Fruit fly (Drosophila melanogaster) whole organism, prepupa: ENCODE results near the gene Jon25Bi.

Experiments
- Blimp-1 ChIP-seq: fragments of 200-800 bp; sonication (Bioruptor generic); optimal IDR thresholded peaks from 3 replicates; lab custom pipeline; 2017; ENCODE audit warnings: missing biosample characterization, missing genetic modification characterization, mild to moderate bottlenecking, moderate library complexity, missing genetic modification reagents
- CG10631 ChIP-seq: fragments of 200-800 bp; sonication (Bioruptor generic); optimal IDR thresholded peaks from 2 replicates; lab custom pipeline; 2016; ENCODE audit warnings: missing biosample characterization, missing genetic modification characterization
- CG10669 ChIP-seq: fragments of 200-800 bp; sonication (Bioruptor generic); optimal IDR thresholded peaks from 3 replicates; lab custom pipeline; 2018; ENCODE audit warnings: missing biosample characterization, mild to moderate bottlenecking, missing genetic modification characterization, moderate library complexity
- CG11294 ChIP-seq: fragments of 200-800 bp; sonication (Bioruptor generic); IDR thresholded peaks from 2 replicates; pipeline ENCODE4 v1.3.6; 2022; ENCODE audit warnings: missing biosample characterization, missing genetic modification characterization
- CG11902 ChIP-seq: fragments of 200-800 bp; sonication (Bioruptor generic); optimal IDR thresholded peaks from 3 replicates; lab custom pipeline; 2016; ENCODE audit warnings: missing biosample characterization, missing genetic modification characterization
- CG1621 ChIP-seq: fragments of 200-800 bp; sonication (Bioruptor generic); optimal IDR thresholded peaks from 3 replicates; lab custom pipeline; 2018; ENCODE audit warnings: missing biosample characterization, mild to moderate bottlenecking, missing genetic modification characterization
- CG16779 ChIP-seq: fragments of 200-800 bp; sonication (Bioruptor generic); optimal IDR thresholded peaks from 3 replicates; lab custom pipeline; 2017; ENCODE audit warnings: missing biosample characterization, mild to moderate bottlenecking, missing genetic modification characterization
- CG3032 ChIP-seq: fragments of 200-800 bp; optimal IDR thresholded peaks from 2 replicates; lab custom pipeline; 2019; ENCODE audit warnings: missing biosample characterization, mild to moderate bottlenecking, missing genetic modification characterization, moderate library complexity
- CG31627 ChIP-seq: fragments of 200-800 bp; sonication (Bioruptor generic); optimal IDR thresholded peaks from 3 replicates; lab custom pipeline; 2016; ENCODE audit warnings: missing biosample characterization, missing genetic modification characterization
- CG3919 ChIP-seq: fragments of 200-800 bp; sonication (Bioruptor generic); optimal IDR thresholded peaks from 3 replicates; lab custom pipeline; 2016; ENCODE audit warnings: missing biosample characterization, missing genetic modification characterization
- CG4318 ChIP-seq: fragments of 200-800 bp; sonication (Bioruptor generic); optimal IDR thresholded peaks from 3 replicates; lab custom pipeline; 2017; ENCODE audit warnings: missing biosample characterization, mild to moderate bottlenecking, missing genetic modification characterization
- CG6163 ChIP-seq: fragments of 200-800 bp; sonication (Bioruptor generic); IDR thresholded peaks from 3 replicates; pipeline ENCODE4 v1.3.6; 2022; ENCODE audit warnings: missing biosample characterization, missing genetic modification characterization
- CG6276 ChIP-seq: fragments of 200-800 bp; sonication (Bioruptor generic); optimal IDR thresholded peaks from 2 replicates; lab custom pipeline; 2017; ENCODE audit warnings: missing biosample characterization, mild to moderate bottlenecking, missing genetic modification characterization
- CG6808 ChIP-seq: fragments of 200-800 bp; sonication (Bioruptor generic); optimal IDR thresholded peaks from 3 replicates; lab custom pipeline; 2017; ENCODE audit warnings: missing biosample characterization, missing genetic modification characterization, mild to moderate bottlenecking, moderate library complexity, missing genetic modification reagents
- CG6854 ChIP-seq: fragments of 200-800 bp; sonication (Bioruptor generic); optimal IDR thresholded peaks from 2 replicates; lab custom pipeline; 2017; ENCODE audit warnings: missing biosample characterization, mild to moderate bottlenecking, missing genetic modification characterization
- CG8319 ChIP-seq: fragments of 200-800 bp; sonication (Bioruptor generic); optimal IDR thresholded peaks from 3 replicates; lab custom pipeline; 2016; ENCODE audit warnings: missing biosample characterization, missing genetic modification characterization
- CG8632 ChIP-seq: fragments of 200-800 bp; sonication (Bioruptor generic); optimal IDR thresholded peaks from 3 replicates; lab custom pipeline; 2016; ENCODE audit warnings: missing biosample characterization, missing genetic modification characterization
- CG9139 ChIP-seq: fragments of 200-800 bp; sonication (Bioruptor generic); optimal IDR thresholded peaks from 3 replicates; lab custom pipeline; 2017; ENCODE audit warnings: missing biosample characterization, mild to moderate bottlenecking, missing genetic modification characterization
- Eip75B ChIP-seq: fragments of 200-800 bp; sonication (Bioruptor generic); optimal IDR thresholded peaks from 3 replicates; lab custom pipeline; 2016; ENCODE audit warnings: missing biosample characterization, missing genetic modification characterization
- Eip93F ChIP-seq: fragments of 200-800 bp; sonication (Bioruptor generic); optimal IDR thresholded peaks from 2 replicates; lab custom pipeline; 2016; ENCODE audit warnings: missing biosample characterization, mild to moderate bottlenecking, missing genetic modification characterization
- Ets96B ChIP-seq: fragments of 200-800 bp; optimal IDR thresholded peaks from 2 replicates; lab custom pipeline; 2019; ENCODE audit warnings: missing biosample characterization, mild to moderate bottlenecking, missing genetic modification characterization, moderate library complexity
- Hr39 ChIP-seq: fragments of 200-800 bp; sonication (Bioruptor generic); optimal IDR thresholded peaks from 2 replicates; lab custom pipeline; 2016; ENCODE audit warnings: missing biosample characterization, missing genetic modification characterization
- Lpt ChIP-seq: fragments of 200-800 bp; sonication (Bioruptor generic); optimal IDR thresholded peaks from 3 replicates; lab custom pipeline; 2016; ENCODE audit warnings: missing biosample characterization, missing genetic modification characterization
- Met ChIP-seq: fragments of 200-800 bp; sonication (Bioruptor generic); optimal IDR thresholded peaks from 3 replicates; lab custom pipeline; 2016; ENCODE audit warnings: missing biosample characterization, missing genetic modification characterization
- Smox ChIP-seq: fragments of 200-800 bp; sonication (Bioruptor generic); optimal IDR thresholded peaks from 3 replicates; lab custom pipeline; 2016; ENCODE audit warnings: missing biosample characterization, missing genetic modification characterization
- Sox102F ChIP-seq: fragments of 200-800 bp; sonication (Bioruptor generic); optimal IDR thresholded peaks from 2 replicates; lab custom pipeline; 2016; ENCODE audit warnings: missing biosample characterization, mild to moderate bottlenecking, missing genetic modification characterization
- Sox14 ChIP-seq: fragments of 200-800 bp; sonication (Bioruptor generic); optimal IDR thresholded peaks from 3 replicates; lab custom pipeline; 2016; ENCODE audit warnings: missing biosample characterization, missing genetic modification characterization
- achi ChIP-seq: fragments of 200-800 bp; sonication (Bioruptor generic); optimal IDR thresholded peaks from 3 replicates; lab custom pipeline; 2016; ENCODE audit warnings: missing biosample characterization, missing genetic modification characterization
- acj6 ChIP-seq: fragments of 200-800 bp; sonication (Bioruptor generic); optimal IDR thresholded peaks from 3 replicates; lab custom pipeline; 2016; ENCODE audit warnings: missing biosample characterization, missing genetic modification characterization
- cyc ChIP-seq: fragments of 200-800 bp; sonication (Bioruptor generic); optimal IDR thresholded peaks from 3 replicates; lab custom pipeline; 2016; ENCODE audit warnings: missing biosample characterization, missing genetic modification characterization
- eg ChIP-seq: fragments of 200-800 bp; sonication (Bioruptor generic); IDR thresholded peaks from 3 replicates; pipeline ENCODE4 v1.3.6; 2022; ENCODE audit warnings: missing biosample characterization, missing genetic modification characterization
- esn ChIP-seq: fragments of 200-800 bp; sonication (Bioruptor generic); optimal IDR thresholded peaks from 2 replicates; lab custom pipeline; 2016; ENCODE audit warnings: missing biosample characterization, mild to moderate bottlenecking, missing genetic modification characterization, moderate library complexity
- fd85E ChIP-seq: fragments of 200-800 bp; sonication (Bioruptor generic); optimal IDR thresholded peaks from 3 replicates; lab custom pipeline; 2016; ENCODE audit warnings: missing biosample characterization, missing genetic modification characterization
- fkh ChIP-seq: fragments of 200-800 bp; sonication (Bioruptor generic); optimal IDR thresholded peaks from 3 replicates; lab custom pipeline; 2017; ENCODE audit warnings: missing biosample characterization, mild to moderate bottlenecking, missing genetic modification characterization, moderate library complexity
- lz ChIP-seq: fragments of 200-800 bp; sonication (Bioruptor generic); optimal IDR thresholded peaks from 3 replicates; lab custom pipeline; 2016; ENCODE audit warnings: missing biosample characterization, missing genetic modification characterization
- net ChIP-seq: fragments of 200-800 bp; sonication (Bioruptor generic); optimal IDR thresholded peaks from 3 replicates; lab custom pipeline; 2016; ENCODE audit warnings: missing biosample characterization, missing genetic modification characterization
- spab ChIP-seq: fragments of 200-800 bp; sonication (Bioruptor generic); optimal IDR thresholded peaks from 2 replicates; lab custom pipeline; 2017; ENCODE audit warnings: missing biosample characterization, mild to moderate bottlenecking, missing genetic modification characterization, missing genetic modification reagents
- ss ChIP-seq, 2 experiments: fragments of 200-800 bp; sonication (Bioruptor generic); optimal IDR thresholded peaks; 2 replicates in 1 of 2; 3 replicates in 1 of 2; lab custom pipeline; 2017 to 2018; ENCODE audit warnings: mild to moderate bottlenecking in 2 of 2, missing biosample characterization in 2 of 2, missing genetic modification characterization in 2 of 2, moderate library complexity in 1 of 2
- svp ChIP-seq: fragments of 200-800 bp; sonication (Bioruptor generic); peaks from one replicate; lab custom pipeline; 2016; ENCODE audit warnings: missing biosample characterization, missing genetic modification characterization
- topi ChIP-seq: fragments of 200-800 bp; sonication (Bioruptor generic); optimal IDR thresholded peaks from 3 replicates; lab custom pipeline; 2016; ENCODE audit warnings: missing biosample characterization, missing genetic modification characterization

Jon25Bi gene

DNA sequence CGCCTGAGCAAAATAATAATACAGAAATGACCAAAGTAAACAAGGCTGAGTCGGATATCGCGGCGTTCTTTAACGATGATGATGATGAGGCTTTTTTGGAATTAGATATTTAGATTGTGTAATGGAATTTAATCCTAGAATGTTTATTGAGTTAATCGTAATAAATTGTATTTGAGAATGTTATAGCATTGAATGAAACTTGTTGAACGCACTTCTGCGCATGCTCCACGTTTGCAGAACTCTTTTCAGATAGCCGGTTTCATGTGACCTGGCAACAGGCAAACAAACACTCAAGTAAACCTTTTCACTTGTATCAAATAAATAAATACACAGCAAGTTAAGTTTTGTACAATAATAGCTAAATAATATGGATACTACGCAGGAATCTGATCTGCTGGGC is 3.2 kb upstream of the Jon25Bi start, which contains the start of gene CG34124:
TSS of gene CG34124 (plus strand) at position 301 of the 400 bp plus-strand sequence.
- TF ChIP-seq CG6808 (no peak), eg (GFP tag; lab: Robert Waterston, UW) (no peak), Smox (GFP tag; lab: Kevin White, UChicago) (no peak), CG3032 (no peak), lz (GFP tag; lab: Kevin White, UChicago) (no peak), CG11294 (GFP tag; lab: Robert Waterston, UW) (no peak), CG6276 (GFP tag; lab: Kevin White, UChicago) (no peak), Ets96B (tag; lab: Kevin White, UChicago) (no peak), Eip75B (GFP tag; lab: Kevin White, UChicago) (no peak), svp (GFP tag; lab: Kevin White, UChicago) (no peak), CG8319 (GFP tag; lab: Kevin White, UChicago) (no peak), CG3919 (GFP tag; lab: Kevin White, UChicago) (no peak), esn (no peak), CG1621 (tag; lab: Kevin White, UChicago) (no peak)

DNA sequence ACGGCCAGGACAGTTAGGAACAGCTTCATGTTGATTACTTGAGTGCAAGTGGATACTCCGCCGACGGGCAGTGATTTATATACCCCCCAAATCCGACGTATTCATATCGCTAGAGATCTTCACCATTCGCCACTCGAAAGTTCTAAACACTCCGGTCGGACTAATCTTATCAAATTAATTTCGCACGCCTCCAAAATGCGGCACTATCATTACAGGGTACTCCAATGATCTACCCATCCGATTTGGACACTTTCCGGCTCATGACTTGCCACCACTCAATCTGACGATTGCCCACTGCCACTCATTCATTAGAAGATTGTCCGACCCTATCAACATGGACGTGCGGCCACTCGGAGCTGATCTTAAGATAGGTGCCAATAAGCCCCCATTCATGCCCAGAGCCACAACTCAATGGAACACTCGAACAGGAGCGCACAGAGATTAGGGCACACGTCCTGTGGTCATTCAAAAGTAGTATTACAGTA is 1.8 kb downstream of the Jon25Bi start, which contains the start of gene Jon25Bii:
TSS of gene Jon25Bii (minus strand) at position 51 of the 485 bp plus-strand sequence.
- TF ChIP-seq ss (GFP tag; optimal IDR thresholded peaks at IDR 0.05; lab: Kevin White, UChicago) (no peak), net (no peak), esn (no peak), spab (no peak), Eip75B (GFP tag; lab: Kevin White, UChicago) (no peak), CG6808 (no peak)

DNA sequence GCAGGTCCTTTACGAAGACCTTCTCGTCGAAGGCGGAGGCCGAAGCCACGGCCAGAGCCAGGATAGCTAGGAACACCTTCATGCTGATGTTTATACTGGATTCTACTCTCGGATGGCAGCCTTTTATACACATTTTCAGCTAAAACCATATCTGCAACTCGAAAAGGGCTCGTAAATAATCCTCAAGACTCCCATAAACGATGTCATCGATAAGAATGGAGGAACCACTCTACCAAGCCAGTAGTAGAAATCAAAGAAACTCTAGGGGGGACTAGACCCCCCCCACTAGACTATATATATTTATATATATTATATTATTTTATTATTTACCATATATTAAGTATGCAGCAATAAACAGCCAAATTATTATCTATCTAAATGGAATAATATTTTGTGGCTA is 4.3 kb downstream of the Jon25Bi start, which contains the start of gene Jon25Biii:
TSS of gene Jon25Biii (minus strand) at position 101 of the 400 bp plus-strand sequence.
- no peak for TF ChIP-seq Met (GFP tag; lab: Kevin White, UChicago)
- no peak for TF ChIP-seq ss (GFP tag; optimal IDR thresholded peaks at IDR 0.05; lab: Kevin White, UChicago)
- no peak for TF ChIP-seq CG11902 (GFP tag; lab: Kevin White, UChicago)
- TF ChIP-seq topi (GFP tag; lab: Kevin White, UChicago): no peak
- TF ChIP-seq net: no peak
- TF ChIP-seq eg (GFP tag; lab: Robert Waterston, UW): no peak
- no peak for TF ChIP-seq CG8319 (GFP tag; lab: Kevin White, UChicago)
- no peak for TF ChIP-seq Hr39
- no peak for TF ChIP-seq Sox102F
- no peak for TF ChIP-seq Sox14 (GFP tag; lab: Kevin White, UChicago)
- no peak for TF ChIP-seq Blimp-1 (GFP tag; lab: Kevin White, UChicago)

DNA sequence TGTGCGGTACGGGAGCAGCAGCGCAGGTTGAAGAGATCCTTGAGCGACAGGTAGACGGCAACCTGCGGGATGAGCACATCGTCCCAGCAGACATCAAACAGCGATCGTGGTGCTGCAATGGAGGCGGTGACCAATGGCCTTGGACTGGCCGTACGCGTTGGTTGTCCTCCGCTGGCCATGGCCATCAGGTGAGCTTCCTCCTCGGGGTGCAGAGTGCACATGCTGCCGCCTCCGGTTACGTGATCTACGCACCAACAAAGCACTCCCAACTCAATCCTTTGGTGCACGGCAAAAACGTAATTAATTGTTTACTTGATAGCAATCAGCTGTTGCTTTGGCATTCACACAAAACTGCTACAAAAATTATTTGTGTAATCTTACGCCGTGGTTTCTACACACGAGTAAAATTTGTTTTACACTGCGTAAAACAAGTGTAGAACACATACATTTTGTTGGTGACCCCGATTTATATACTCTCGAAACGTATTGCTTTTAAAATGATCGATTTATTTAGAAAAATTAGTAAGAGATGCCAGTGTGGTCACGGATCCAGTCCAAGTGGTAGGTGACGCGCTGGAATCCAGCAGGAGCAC is 5.4 kb downstream of the Jon25Bi start, which contains the start of gene jet:
TSS of gene jet (minus strand) at position 332 of the 593 bp plus-strand sequence.
- peak; percentile 91 for TF ChIP-seq CG8319 (GFP tag; lab: Kevin White, UChicago)
- peak; percentile 63 for TF ChIP-seq fkh (GFP tag; lab: Kevin White, UChicago)
- TF ChIP-seq Sox14 (GFP tag; lab: Kevin White, UChicago): no peak

DNA sequence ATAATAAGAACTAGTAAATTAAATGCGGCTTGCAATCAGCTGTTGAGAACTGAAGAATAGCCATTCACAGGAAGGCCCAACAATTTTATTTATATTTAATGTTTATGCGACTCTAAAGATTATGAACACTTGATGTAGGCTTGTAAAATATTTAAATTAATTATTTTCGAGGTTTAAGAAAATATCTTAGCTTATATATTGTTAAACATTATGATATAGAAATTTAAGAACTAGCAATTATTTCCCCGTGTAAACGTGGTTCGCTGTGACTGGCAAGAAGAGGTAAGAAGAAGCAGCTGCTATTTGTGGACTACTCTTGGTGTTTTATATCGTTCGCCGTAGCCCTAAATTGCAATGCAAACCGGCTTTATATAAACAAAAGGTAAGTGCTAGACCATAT is 9.6 kb downstream of the Jon25Bi start, which contains the start of the genes mRpL24 and betaggt-I:
TSS of gene mRpL24 (minus strand) at position 62 of the 400 bp plus-strand sequence.
TSS of gene betaggt-I (plus strand) at position 280 of the 400 bp plus-strand sequence.
- TF ChIP-seq cyc (GFP tag; lab: Kevin White, UChicago): peak; percentile 95
- peak; percentile 96 for TF ChIP-seq CG10669 (GFP tag; lab: Kevin White, UChicago)
- TF ChIP-seq Eip93F (GFP tag; lab: Kevin White, UChicago): peak; percentile 81
- TF ChIP-seq CG3919 (GFP tag; lab: Kevin White, UChicago): peak; percentile 97
- peak; percentile 94 for TF ChIP-seq Lpt (GFP tag; lab: Kevin White, UChicago)
- peak; percentile 95 for TF ChIP-seq CG31627 (GFP tag; lab: Kevin White, UChicago)
- peak; percentile 90 for TF ChIP-seq CG16779
- TF ChIP-seq CG6163 (GFP tag; lab: Robert Waterston, UW): peak; percentile 98
- peak; percentile 28 for TF ChIP-seq fd85E (GFP tag; lab: Kevin White, UChicago)
- peak; percentile 94 for TF ChIP-seq Eip75B (GFP tag; lab: Kevin White, UChicago)
- peak; percentile 99 for TF ChIP-seq CG3032
- TF ChIP-seq CG9139: peak; percentile 93
- peak; percentile 96 for TF ChIP-seq net
- peak; percentile 87 for TF ChIP-seq fkh (GFP tag; lab: Kevin White, UChicago)
- peak; percentile 96 for TF ChIP-seq Sox14 (GFP tag; lab: Kevin White, UChicago)
- peak; percentile 92 for TF ChIP-seq Sox102F
- peak; percentile 98 for TF ChIP-seq CG10631 (GFP tag; lab: Kevin White, UChicago)
- TF ChIP-seq CG6854 (GFP tag; lab: Kevin White, UChicago): peak; percentile 85
- peak; percentile 90 for TF ChIP-seq Hr39
- TF ChIP-seq CG6276 (GFP tag; lab: Kevin White, UChicago): peak; percentile 92
- peak; percentile 89 for TF ChIP-seq CG8319 (GFP tag; lab: Kevin White, UChicago)
- peak; percentile 95 for TF ChIP-seq achi
- TF ChIP-seq acj6: peak; percentile 97
- TF ChIP-seq CG4318: peak; percentile 94
- TF ChIP-seq CG8632 (GFP tag; lab: Kevin White, UChicago): peak; percentile 96
